Worm (Caenorhabditis elegans): ENCODE measurements around the gene srz-104.
"Not testable (repeated sequence)": the region's sequence is repeated elsewhere in the genome, so short reads cannot be mapped to it uniquely, and the experiment has no call there.

DNA sequence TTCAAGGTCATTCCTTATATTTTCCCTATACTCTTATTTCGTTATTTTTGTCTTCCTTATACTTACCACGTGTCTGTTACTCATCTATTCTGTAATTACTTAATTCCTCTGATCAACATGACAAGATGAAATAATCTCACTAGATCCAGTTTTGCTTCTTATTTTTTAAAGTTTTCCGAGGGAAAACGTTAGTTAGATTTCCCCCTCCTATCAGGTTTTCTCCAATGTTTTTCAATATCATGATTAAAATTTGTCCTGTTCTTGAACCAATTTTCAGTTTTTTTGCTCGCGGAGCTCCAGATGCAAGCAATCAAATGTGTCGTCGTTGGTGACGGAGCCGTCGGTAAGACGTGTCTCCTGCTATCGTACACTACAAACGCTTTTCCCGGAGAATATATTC, 15.5 kb upstream of the srz-104 start, which contains the start of gene rac-2:
- TF ChIP-seq ref-1 (GFP tag; conservative IDR thresholded peaks at IDR 0.05); ztf-29 (GFP tag; IDR thresholded peaks at IDR 0.05); med-1 (GFP tag; optimal IDR thresholded peaks at IDR 0.05; ENCODE audit: insufficient read depth); tab-1 (GFP tag; IDR thresholded peaks at IDR 0.05); klf-2 (GFP tag; conservative IDR thresholded peaks at IDR 0.05); flt-1 (GFP tag; IDR thresholded peaks at IDR 0.05); cog-1 (tag; optimal IDR thresholded peaks at IDR 0.05); T22C8.4 (GFP tag; IDR thresholded peaks at IDR 0.05): not testable (repeated sequence)

Measured in whole organism, midembryonic.